Worm (Caenorhabditis elegans) whole organism, L2 larva: ENCODE measurements around the gene try-12.
A peak's percentile ranks its signal among the peaks of the same experiment; 100 is the strongest.

Experiments used
- F13H6.1 ChIP-seq: sonication (generic microtip); optimal IDR thresholded peaks from 2 replicates; lab custom pipeline; 2016; ENCODE audit warnings: missing genetic modification characterization, missing compliant biosample characterization
- R02D3.7 ChIP-seq: fragments of 150-350 bp; optimal IDR thresholded peaks from 2 replicates; lab custom pipeline; 2014; ENCODE audit warnings: missing biosample characterization, missing genetic modification characterization
- aly-2 ChIP-seq: fragments of 150-350 bp; optimal IDR thresholded peaks from 2 replicates; lab custom pipeline; 2014; ENCODE audit warnings: missing biosample characterization, missing genetic modification characterization
- crh-2 ChIP-seq: sonication (generic microtip); optimal IDR thresholded peaks from 2 replicates; lab custom pipeline; 2017; ENCODE audit warnings: missing biosample characterization, missing genetic modification characterization
- elt-3 ChIP-seq: sonication (generic microtip); optimal IDR thresholded peaks from 2 replicates; lab custom pipeline; 2017; ENCODE audit warnings: missing biosample characterization, missing genetic modification characterization
- nhr-237 ChIP-seq: fragments of 150-350 bp; optimal IDR thresholded peaks from 2 replicates; lab custom pipeline; 2014; ENCODE audit warnings: missing biosample characterization, missing genetic modification characterization
- sma-3 ChIP-seq: sonication (generic microtip); optimal IDR thresholded peaks from 2 replicates; lab custom pipeline; 2016; ENCODE audit warnings: missing genetic modification reagents, missing genetic modification characterization, missing compliant biosample characterization
- unc-62 ChIP-seq: fragments of 150-350 bp; optimal IDR thresholded peaks from 2 replicates; lab custom pipeline; 2014; ENCODE audit warnings: missing biosample characterization, missing genetic modification reagents, missing genetic modification characterization
- zag-1 ChIP-seq: fragments of 150-350 bp; optimal IDR thresholded peaks from 2 replicates; lab custom pipeline; 2014; ENCODE audit warnings: missing biosample characterization, missing genetic modification characterization
- ztf-11 ChIP-seq: sonication (generic microtip); optimal IDR thresholded peaks from 2 replicates; lab custom pipeline; 2017; ENCODE audit warnings: missing biosample characterization, missing genetic modification characterization

DNA sequence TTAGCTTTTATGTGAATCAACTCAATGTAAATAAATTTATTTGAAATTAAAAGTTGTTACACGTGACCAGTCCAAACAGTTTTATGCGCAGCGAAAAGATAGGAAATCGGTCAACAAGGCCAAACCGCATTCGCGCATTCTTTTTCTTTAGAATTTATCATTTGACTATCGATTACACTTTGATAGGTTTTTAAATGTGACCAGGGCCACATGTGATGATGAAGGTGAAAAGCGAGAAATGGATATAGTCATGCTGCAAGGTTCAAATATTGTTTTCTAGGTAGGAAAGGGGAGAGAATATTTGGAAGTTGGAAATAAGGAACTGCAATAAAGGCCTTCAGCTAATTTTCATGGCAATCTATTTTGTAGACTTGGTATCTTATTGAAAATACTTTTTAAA lies 12.2 kb upstream of the try-12 start:
- TF ChIP-seq unc-62 (GFP tag; lab: Kevin White, UChicago) (no peak), zag-1 (tag; lab: Kevin White, UChicago) (no peak), ztf-11 (tag; lab: Kevin White, UChicago) (no peak), crh-2 (peak; percentile 30), F13H6.1 (tag; lab: Kevin White, UChicago) (no peak), nhr-237 (tag; lab: Kevin White, UChicago) (no peak), elt-3 (tag; lab: Kevin White, UChicago) (no peak), aly-2 (no peak), sma-3 (peak; percentile 72), R02D3.7 (tag; lab: Kevin White, UChicago) (no peak)
